Worm (Caenorhabditis elegans): ENCODE data around the gene F22F7.7.

ce11 chrV:2097653-2098052, 42.2 kb downstream of the F22F7.7 start, which contains the start of gene clec-208:
- no peak for TF ChIP-seq tlp-1 (tag; optimal IDR thresholded peaks at IDR 0.05)
- no peak for TF ChIP-seq ces-1 (GFP tag; optimal IDR thresholded peaks at IDR 0.05)
- TF ChIP-seq blmp-1 (tag; optimal IDR thresholded peaks at IDR 0.05), result no peak
- no peak for TF ChIP-seq elt-2 (tag; optimal IDR thresholded peaks at IDR 0.05)
- TF ChIP-seq hlh-17 (GFP tag; optimal IDR thresholded peaks at IDR 0.05; ENCODE audit: borderline replicate concordance), result no peak
- no peak for TF ChIP-seq elt-3 (tag; optimal IDR thresholded peaks at IDR 0.05)

Data from whole organism, L1 larva.